Fruit fly (Drosophila melanogaster): ENCODE results near the gene Aven.

Aven gene

DNA sequence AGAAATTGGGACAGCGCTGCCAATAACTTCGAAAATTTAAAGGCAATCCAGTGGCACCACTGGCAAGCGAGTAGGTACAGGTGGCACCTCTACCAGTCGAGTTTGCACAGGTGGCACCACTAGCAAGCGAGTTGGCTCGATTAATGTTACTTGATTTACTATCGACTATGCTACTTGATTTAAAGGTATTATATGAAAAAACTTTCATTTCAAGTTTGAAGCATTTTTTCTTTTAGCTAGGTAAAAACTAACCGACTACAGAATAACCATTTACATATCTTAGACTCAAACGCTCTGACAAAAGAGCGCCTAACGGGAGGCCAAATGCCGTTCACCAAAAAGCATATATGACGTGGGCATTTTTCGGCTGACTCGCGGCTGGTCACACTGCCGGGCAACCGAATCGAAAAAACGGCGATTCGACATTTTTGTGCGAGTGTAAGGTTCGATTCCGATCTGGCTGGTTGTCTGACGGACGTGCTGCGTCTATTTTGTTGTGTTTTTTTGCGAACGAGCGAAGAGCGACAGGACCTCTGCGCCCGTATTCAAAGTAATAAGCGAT is 29.6 kb upstream of the Aven start, which contains the start of gene Tis11 (continued):
- 0 out of 4 replicates have a peak, but pooled peaks have one; percentile 27 for TF ChIP-seq Dll (GFP tag; IDR thresholded peaks at IDR 0.05; ENCODE audit: partially characterized antibody)
- no peak for TF ChIP-seq bowl (GFP tag; IDR thresholded peaks at IDR 0.05)
- no peak for TF ChIP-seq CG16779 (GFP tag; IDR thresholded peaks at IDR 0.05)
- TF ChIP-seq Sin3A (optimal IDR thresholded peaks at IDR 0.05), result peak; percentile 88
- TF ChIP-seq CG8359 (GFP tag; optimal IDR thresholded peaks at IDR 0.05; ENCODE audit: borderline replicate concordance), result no peak
- no peak for TF ChIP-seq da (GFP tag; optimal IDR thresholded peaks at IDR 0.05)
- no peak for TF ChIP-seq CG11456 (GFP tag; IDR thresholded peaks at IDR 0.05)
- TF ChIP-seq fd96Cb (tag; optimal IDR thresholded peaks at IDR 0.05), result no peak
- TF ChIP-seq fd3F (GFP tag; optimal IDR thresholded peaks at IDR 0.05), result no peak
- TF ChIP-seq CG8089 (GFP tag; optimal IDR thresholded peaks at IDR 0.05), result no peak
- peak; percentile 1 for TF ChIP-seq mirr (GFP tag; optimal IDR thresholded peaks at IDR 0.05)
- no peak for TF ChIP-seq CG17385 (GFP tag; optimal IDR thresholded peaks at IDR 0.05)
- TF ChIP-seq HmgZ (tag; optimal IDR thresholded peaks at IDR 0.05), result peak; percentile 12
- TF ChIP-seq CG10209 (GFP tag; optimal IDR thresholded peaks at IDR 0.05), result peak; percentile 9
- TF ChIP-seq CG2678 (tag; optimal IDR thresholded peaks at IDR 0.05), result no peak
- no peak for TF ChIP-seq ci (GFP tag; IDR thresholded peaks at IDR 0.05)
- no peak for TF ChIP-seq CG11695 (GFP tag; IDR thresholded peaks at IDR 0.05)
- TF ChIP-seq Sox102F (GFP tag; optimal IDR thresholded peaks at IDR 0.05), result no peak
- TF ChIP-seq CG3281 (GFP tag; optimal IDR thresholded peaks at IDR 0.05), result no peak
- TF ChIP-seq ewg (GFP tag; optimal IDR thresholded peaks at IDR 0.05), result no peak
- no peak for TF ChIP-seq hb (GFP tag; IDR thresholded peaks at IDR 0.05; ENCODE audit: partially characterized antibody)
- TF ChIP-seq PHDP (tag; optimal IDR thresholded peaks at IDR 0.05), result peak; percentile 22
- TF ChIP-seq z (GFP tag; IDR thresholded peaks at IDR 0.05), result no peak
- TF ChIP-seq Ets65A (GFP tag), result peak; percentile 93
- TF ChIP-seq CG6689 (GFP tag; IDR thresholded peaks at IDR 0.05), result no peak
- TF ChIP-seq CG10321 (GFP tag; IDR thresholded peaks at IDR 0.05), result no peak
- TF ChIP-seq Poxn (GFP tag; IDR thresholded peaks at IDR 0.05), result no peak
- no peak for TF ChIP-seq Spps (tag; optimal IDR thresholded peaks at IDR 0.05)
- TF ChIP-seq CG4854 (GFP tag; optimal IDR thresholded peaks at IDR 0.05), result no peak
- TF ChIP-seq fd102C (GFP tag; optimal IDR thresholded peaks at IDR 0.05), result no peak
- TF ChIP-seq NC2α (GFP tag; optimal IDR thresholded peaks at IDR 0.05), result no peak
- TF ChIP-seq Tbp (GFP tag; optimal IDR thresholded peaks at IDR 0.05), result no peak
- no peak for TF ChIP-seq CG16813 (GFP tag; IDR thresholded peaks at IDR 0.05; ENCODE audit: partially characterized antibody)
- no peak for TF ChIP-seq cato (GFP tag; optimal IDR thresholded peaks at IDR 0.05; ENCODE audit: borderline replicate concordance)
- peak; percentile 40; the same call in 1 of the 2 replicates for TF ChIP-seq amos (GFP tag; IDR thresholded peaks at IDR 0.05; ENCODE audit: partially characterized antibody)
- TF ChIP-seq ash1 (GFP tag; optimal IDR thresholded peaks at IDR 0.05), result no peak
- peak; percentile 62 for TF ChIP-seq HmgD (GFP tag; optimal IDR thresholded peaks at IDR 0.05)
- no peak for TF ChIP-seq tll (GFP tag; optimal IDR thresholded peaks at IDR 0.05)
- no peak for TF ChIP-seq B-H2 (GFP tag; optimal IDR thresholded peaks at IDR 0.05)
- no peak; the same call in 1 of the 2 replicates for TF ChIP-seq CG5953 (GFP tag; IDR thresholded peaks at IDR 0.05)
- TF ChIP-seq zf30C (GFP tag; optimal IDR thresholded peaks at IDR 0.05), result peak; percentile 87
- no peak for TF ChIP-seq wor (GFP tag; IDR thresholded peaks at IDR 0.05)
- peak; percentile 82 for TF ChIP-seq E2f2 (GFP tag; IDR thresholded peaks at IDR 0.05)
- TF ChIP-seq tgo (GFP tag; IDR thresholded peaks at IDR 0.05), result no peak
- no peak for TF ChIP-seq CG8281 (tag; optimal IDR thresholded peaks at IDR 0.05)
- no peak for TF ChIP-seq odd (GFP tag; optimal IDR thresholded peaks at IDR 0.05)
- peak; percentile 58 for TF ChIP-seq Deaf1 (tag; optimal IDR thresholded peaks at IDR 0.05)
- peak; percentile 26; the same call in 1 of the 2 replicates for TF ChIP-seq sna (GFP tag; IDR thresholded peaks at IDR 0.05; ENCODE audit: partially characterized antibody)
- no peak for TF ChIP-seq Chrac-16 (GFP tag; optimal IDR thresholded peaks at IDR 0.05)
- TF ChIP-seq nmo (GFP tag; optimal IDR thresholded peaks at IDR 0.05), result peak; percentile 27
